Fruit fly (Drosophila melanogaster) whole organism, embryonic: ENCODE measurements around the gene nompC.

Source experiments
- Abd-B ChIP-seq: fragments of 200-800 bp; sonication (Bioruptor generic); optimal IDR thresholded peaks from 2 replicates; lab custom pipeline; 2018; ENCODE audit warnings: missing biosample characterization, mild to moderate bottlenecking, missing genetic modification characterization, moderate library complexity
- Antp ChIP-seq: fragments of 200-800 bp; sonication (Bioruptor generic); optimal IDR thresholded peaks from 3 replicates; lab custom pipeline; 2016; ENCODE audit warnings: missing biosample characterization, missing genetic modification characterization
- Atf3 ChIP-seq: fragments of 200-800 bp; sonication (Bioruptor generic); optimal IDR thresholded peaks from 3 replicates; lab custom pipeline; 2016; ENCODE audit warnings: missing biosample characterization, missing genetic modification characterization
- B-H1 ChIP-seq: fragments of 200-800 bp; sonication (Bioruptor generic); IDR thresholded peaks from 3 replicates; pipeline ENCODE4 v1.3.6; 2022; ENCODE audit warnings: missing biosample characterization, missing genetic modification characterization
- Bgb ChIP-seq: fragments of 200-800 bp; sonication (Bioruptor generic); IDR thresholded peaks from 2 replicates; pipeline ENCODE4 v1.3.6; 2022; ENCODE audit warnings: missing biosample characterization, missing genetic modification characterization; ENCODE audit not compliant: partially characterized antibody
- CG10274 ChIP-seq: fragments of 200-800 bp; sonication (Bioruptor generic); optimal IDR thresholded peaks from 3 replicates; lab custom pipeline; 2017; ENCODE audit warnings: missing biosample characterization, mild to moderate bottlenecking, missing genetic modification characterization
- CG11456 ChIP-seq: fragments of 200-800 bp; sonication (Bioruptor generic); IDR thresholded peaks from 3 replicates; pipeline ENCODE4 v1.3.6; 2022; ENCODE audit warnings: missing biosample characterization, missing genetic modification characterization
- CG12071 ChIP-seq: fragments of 200-800 bp; sonication (Bioruptor generic); optimal IDR thresholded peaks from 3 replicates; lab custom pipeline; 2018; ENCODE audit warnings: missing biosample characterization, mild to moderate bottlenecking, missing genetic modification characterization
- CG12942 ChIP-seq: fragments of 200-800 bp; sonication (Bioruptor generic); optimal IDR thresholded peaks from 3 replicates; lab custom pipeline; 2016; ENCODE audit warnings: missing biosample characterization, missing genetic modification characterization
- CG13123 ChIP-seq: fragments of 200-800 bp; sonication (Bioruptor generic); optimal IDR thresholded peaks from 2 replicates; lab custom pipeline; 2016; ENCODE audit warnings: missing biosample characterization, missing genetic modification characterization
- CG15073 ChIP-seq: fragments of 200-800 bp; sonication (Bioruptor generic); optimal IDR thresholded peaks from 2 replicates; lab custom pipeline; 2016; ENCODE audit warnings: missing biosample characterization, missing genetic modification characterization
- CG17829 ChIP-seq: fragments of 200-800 bp; optimal IDR thresholded peaks from 2 replicates; lab custom pipeline; 2019; ENCODE audit warnings: missing biosample characterization, mild to moderate bottlenecking, missing genetic modification characterization, moderate library complexity
- CG1832 ChIP-seq: fragments of 200-800 bp; sonication (Bioruptor generic); optimal IDR thresholded peaks from 2 replicates; lab custom pipeline; 2017; ENCODE audit warnings: missing biosample characterization, mild to moderate bottlenecking, missing genetic modification characterization, inconsistent platforms
- CG18619 ChIP-seq: fragments of 200-800 bp; sonication (Bioruptor generic); optimal IDR thresholded peaks from 3 replicates; lab custom pipeline; 2017; ENCODE audit warnings: missing biosample characterization, mild to moderate bottlenecking, missing genetic modification characterization
- CG32772 ChIP-seq: fragments of 200-800 bp; sonication (Bioruptor generic); IDR thresholded peaks from 2 replicates; pipeline ENCODE4 v1.3.6; 2022; ENCODE audit warnings: missing biosample characterization, missing genetic modification characterization
- CG3407 ChIP-seq: fragments of 200-800 bp; sonication (Bioruptor generic); optimal IDR thresholded peaks from 2 replicates; lab custom pipeline; 2018; ENCODE audit warnings: missing biosample characterization, mild to moderate bottlenecking, missing genetic modification characterization
- CG3726 ChIP-seq: fragments of 200-800 bp; sonication (Bioruptor generic); IDR thresholded peaks from 3 replicates; pipeline ENCODE4, ENCODE4 v1.3.6; 2022; ENCODE audit warnings: missing biosample characterization, missing genetic modification characterization
- CG4360 ChIP-seq: fragments of 200-800 bp; sonication (Bioruptor generic); IDR thresholded peaks from 2 replicates; pipeline ENCODE4 v1.3.6; 2022; ENCODE audit warnings: missing biosample characterization, missing genetic modification characterization
- CG43689 ChIP-seq: fragments of 200-800 bp; sonication (Bioruptor generic); IDR thresholded peaks from 2 replicates; pipeline ENCODE4 v1.3.6; 2022; ENCODE audit warnings: missing biosample characterization, missing genetic modification characterization
- CG4617 ChIP-seq: fragments of 200-800 bp; sonication (Bioruptor generic); optimal IDR thresholded peaks from 3 replicates; lab custom pipeline; 2016; ENCODE audit warnings: missing biosample characterization, missing genetic modification characterization, borderline replicate concordance
- CG4820 ChIP-seq: fragments of 200-800 bp; sonication (Bioruptor generic); optimal IDR thresholded peaks from 3 replicates; lab custom pipeline; 2016; ENCODE audit warnings: missing biosample characterization, missing genetic modification characterization
- CG9437 ChIP-seq: fragments of 200-800 bp; sonication (Bioruptor generic); optimal IDR thresholded peaks from 2 replicates; lab custom pipeline; 2018; ENCODE audit warnings: missing biosample characterization, mild to moderate bottlenecking, missing genetic modification characterization
- Dbx ChIP-seq: fragments of 200-800 bp; sonication (Bioruptor generic); IDR thresholded peaks from 3 replicates; pipeline ENCODE4 v1.3.6; 2022; ENCODE audit warnings: missing biosample characterization, missing genetic modification characterization
- Deaf1 ChIP-seq: fragments of 200-800 bp; optimal IDR thresholded peaks from 3 replicates; lab custom pipeline; 2019; ENCODE audit warnings: missing biosample characterization, mild to moderate bottlenecking, missing genetic modification characterization, moderate library complexity
- Hsf ChIP-seq: fragments of 200-800 bp; sonication (Bioruptor generic); optimal IDR thresholded peaks from 3 replicates; lab custom pipeline; 2016; ENCODE audit warnings: missing biosample characterization, missing genetic modification characterization
- Jarid2 ChIP-seq: fragments of 200-800 bp; sonication (Bioruptor generic); optimal IDR thresholded peaks from 3 replicates; lab custom pipeline; 2017; ENCODE audit warnings: mild to moderate bottlenecking, missing biosample characterization, missing genetic modification reagents, missing genetic modification characterization
- Lim3 ChIP-seq: fragments of 200-800 bp; sonication (Bioruptor generic); IDR thresholded peaks from 2 replicates; pipeline ENCODE4 v1.3.6; 2022; ENCODE audit warnings: missing biosample characterization, missing genetic modification characterization
- Myb ChIP-seq: fragments of 200-800 bp; sonication (Bioruptor generic); optimal IDR thresholded peaks from 2 replicates; lab custom pipeline; 2016; ENCODE audit warnings: missing biosample characterization, missing genetic modification characterization
- Pdp1 ChIP-seq, 2 experiments: fragments of 200-800 bp; sonication (Bioruptor generic); optimal IDR thresholded peaks; 3 replicates each; lab custom pipeline; 2016; ENCODE audit warnings: missing biosample characterization in 2 of 2, missing genetic modification characterization in 2 of 2, mild to moderate bottlenecking in 1 of 2, moderate library complexity in 1 of 2
- Rfx ChIP-seq: fragments of 200-800 bp; sonication (Bioruptor generic); IDR thresholded peaks from 2 replicates; pipeline ENCODE4 v1.3.6; 2022; ENCODE audit warnings: missing biosample characterization, missing genetic modification characterization
- Sin3A ChIP-seq: fragments of >200 bp; optimal IDR thresholded peaks from 2 replicates; lab custom pipeline; 2018
- Ssrp ChIP-seq: fragments of 200-800 bp; sonication (Bioruptor generic); optimal IDR thresholded peaks from 2 replicates; lab custom pipeline; 2018; ENCODE audit warnings: missing biosample characterization, mild to moderate bottlenecking, missing genetic modification characterization, moderate library complexity
- Taf1 ChIP-seq: fragments of 200-800 bp; sonication (Bioruptor generic); IDR thresholded peaks from 2 replicates; pipeline ENCODE4 v1.3.6; 2022; ENCODE audit warnings: missing biosample characterization, missing genetic modification characterization
- Trl ChIP-seq, 3 experiments: fragments of >200 bp in 2 of 3; fragments of 200-800 bp in 1 of 3; sonication (Bioruptor generic) in 1 of 3; optimal IDR thresholded peaks; 2 replicates in 1 of 3; 3 replicates in 2 of 3; lab custom pipeline; 2016 to 2017; ENCODE audit warnings: missing biosample characterization in 1 of 3, missing genetic modification characterization in 1 of 3
- ash1 ChIP-seq: fragments of 200-800 bp; sonication (Bioruptor generic); optimal IDR thresholded peaks from 2 replicates; lab custom pipeline; 2018; ENCODE audit warnings: missing biosample characterization, mild to moderate bottlenecking, missing genetic modification characterization
- bcd ChIP-seq: fragments of 200-800 bp; sonication (Bioruptor generic); optimal IDR thresholded peaks from 2 replicates; lab custom pipeline; 2017; ENCODE audit warnings: missing biosample characterization, mild to moderate bottlenecking, missing genetic modification characterization
- br ChIP-seq: fragments of >200 bp; optimal IDR thresholded peaks from 2 replicates; lab custom pipeline; 2017
- chn ChIP-seq: fragments of 200-800 bp; sonication (Bioruptor generic); optimal IDR thresholded peaks from 2 replicates; lab custom pipeline; 2016; ENCODE audit warnings: missing biosample characterization, missing genetic modification characterization
- crp ChIP-seq, 2 experiments: fragments of 200-800 bp; sonication (Bioruptor generic); optimal IDR thresholded peaks; 2 replicates in 1 of 2; 3 replicates in 1 of 2; lab custom pipeline; 2017; ENCODE audit warnings: missing biosample characterization in 2 of 2, missing genetic modification characterization in 2 of 2, mild to moderate bottlenecking in 1 of 2, moderate library complexity in 1 of 2
- dan ChIP-seq: fragments of 200-800 bp; sonication (Bioruptor generic); IDR thresholded peaks from 2 replicates; pipeline ENCODE4 v1.3.6; 2022; ENCODE audit warnings: missing biosample characterization, missing genetic modification characterization
- en ChIP-seq: fragments of 200-800 bp; sonication (Bioruptor generic); optimal IDR thresholded peaks from 2 replicates; lab custom pipeline; 2016; ENCODE audit warnings: missing biosample characterization, missing genetic modification characterization
- grau ChIP-seq: fragments of 200-800 bp; optimal IDR thresholded peaks from 3 replicates; lab custom pipeline; 2019; ENCODE audit warnings: missing biosample characterization, mild to moderate bottlenecking, missing genetic modification characterization, moderate library complexity
- hbn ChIP-seq: fragments of 200-800 bp; sonication (Bioruptor generic); IDR thresholded peaks from 2 replicates; pipeline ENCODE4 v1.3.6; 2022; ENCODE audit warnings: missing biosample characterization, missing genetic modification characterization; ENCODE audit not compliant: partially characterized antibody
- jigr1 ChIP-seq: fragments of 200-800 bp; sonication (Bioruptor generic); IDR thresholded peaks from 3 replicates; pipeline ENCODE4 v1.3.6; 2022; ENCODE audit warnings: missing biosample characterization, missing genetic modification characterization
- lilli ChIP-seq: fragments of 200-800 bp; sonication (Bioruptor generic); optimal IDR thresholded peaks from 3 replicates; lab custom pipeline; 2016; ENCODE audit warnings: missing biosample characterization, missing genetic modification characterization
- mam ChIP-seq: fragments of 200-800 bp; sonication (Bioruptor generic); optimal IDR thresholded peaks from 3 replicates; lab custom pipeline; 2016; ENCODE audit warnings: missing biosample characterization, missing genetic modification characterization
- p53 ChIP-seq: fragments of 200-800 bp; sonication (Bioruptor generic); optimal IDR thresholded peaks from 2 replicates; lab custom pipeline; 2016; ENCODE audit warnings: missing biosample characterization, missing genetic modification characterization
- sim ChIP-seq: fragments of 200-800 bp; sonication (Bioruptor generic); IDR thresholded peaks from 2 replicates; pipeline ENCODE4 v1.3.6; 2022; ENCODE audit warnings: missing biosample characterization, missing genetic modification characterization
- sima ChIP-seq: fragments of 200-800 bp; sonication (Bioruptor generic); optimal IDR thresholded peaks from 2 replicates; lab custom pipeline; 2016; ENCODE audit warnings: missing biosample characterization, missing genetic modification characterization
- ssp ChIP-seq: fragments of 200-800 bp; sonication (Bioruptor generic); IDR thresholded peaks from 2 replicates; pipeline ENCODE4 v1.3.6; 2022; ENCODE audit warnings: missing biosample characterization, missing genetic modification characterization
- tll ChIP-seq, 2 experiments: fragments of 200-800 bp in 1 of 2; fragments of >200 bp in 1 of 2; sonication (Bioruptor generic) in 1 of 2; optimal IDR thresholded peaks; 2 replicates each; lab custom pipeline; 2017 to 2019; ENCODE audit warnings: missing biosample characterization in 2 of 2, missing genetic modification characterization in 2 of 2, mild to moderate bottlenecking in 1 of 2, moderate library complexity in 1 of 2
- toy ChIP-seq: fragments of 200-800 bp; sonication (Bioruptor generic); IDR thresholded peaks from 2 replicates; pipeline ENCODE4 v1.3.6; 2022; ENCODE audit warnings: missing biosample characterization, missing genetic modification characterization
- unc-4 ChIP-seq: fragments of 200-800 bp; sonication (Bioruptor generic); IDR thresholded peaks from 2 replicates; pipeline ENCODE4 v1.3.6; 2022; ENCODE audit warnings: missing biosample characterization, missing genetic modification characterization; ENCODE audit not compliant: partially characterized antibody

nompC gene

dm6 chr2L:5393339-5393738 is 47.3 kb downstream of the nompC start (continued):
- no peak for TF ChIP-seq bcd (GFP tag; lab: Kevin White, UChicago)
- no peak for TF ChIP-seq lilli
- no peak for TF ChIP-seq CG11456
- no peak for TF ChIP-seq CG12071 (GFP tag; lab: Kevin White, UChicago)
- no peak for TF ChIP-seq Antp (GFP tag; lab: Kevin White, UChicago)
- TF ChIP-seq CG4360 (GFP tag; lab: Robert Waterston, UW): no peak
- no peak for TF ChIP-seq Deaf1 (tag; lab: Kevin White, UChicago)
- no peak for TF ChIP-seq unc-4
- TF ChIP-seq CG1832 (GFP tag; lab: Kevin White, UChicago): no peak
- TF ChIP-seq Abd-B (GFP tag; lab: Kevin White, UChicago): peak; percentile 38
- no peak for TF ChIP-seq p53
- TF ChIP-seq mam (GFP tag; lab: Kevin White, UChicago): no peak
- TF ChIP-seq Sin3A (lab: Kevin White, UChicago): no peak
- TF ChIP-seq CG10274 (GFP tag; lab: Kevin White, UChicago): no peak
- TF ChIP-seq CG32772 (GFP tag; lab: Robert Waterston, UW): no peak
- no peak for TF ChIP-seq tll (GFP tag; optimal IDR thresholded peaks at IDR 0.05; lab: Kevin White, UChicago)
- TF ChIP-seq CG9437: no peak
- TF ChIP-seq hbn (GFP tag; lab: Robert Waterston, UW): no peak
- TF ChIP-seq chn (GFP tag; lab: Kevin White, UChicago): no peak
- TF ChIP-seq CG43689 (GFP tag; lab: Robert Waterston, UW): no peak
- no peak for TF ChIP-seq CG3407
- TF ChIP-seq sim (GFP tag; lab: Robert Waterston, UW): 0 out of 2 replicates have a peak, but pooled peaks have one; percentile 15
- no peak for TF ChIP-seq crp (GFP tag; optimal IDR thresholded peaks at IDR 0.05; lab: Kevin White, UChicago)
- peak; percentile 8 for TF ChIP-seq Ssrp
- no peak for TF ChIP-seq ash1 (GFP tag; lab: Kevin White, UChicago)
- no peak for TF ChIP-seq CG18619 (GFP tag; lab: Kevin White, UChicago)
- no peak for TF ChIP-seq Pdp1 (GFP tag; optimal IDR thresholded peaks at IDR 0.05; lab: Kevin White, UChicago)
- no peak for TF ChIP-seq Rfx (GFP tag; lab: Robert Waterston, UW)
- no peak for TF ChIP-seq CG15073 (GFP tag; lab: Kevin White, UChicago)
- no peak for TF ChIP-seq Atf3 (GFP tag; lab: Kevin White, UChicago)
- TF ChIP-seq jigr1 (GFP tag; lab: Robert Waterston, UW): no peak
- no peak for TF ChIP-seq CG12942 (GFP tag; lab: Kevin White, UChicago)
- TF ChIP-seq Hsf (GFP tag; lab: Kevin White, UChicago): no peak
- TF ChIP-seq dan: no peak
- no peak for TF ChIP-seq CG13123 (GFP tag; lab: Kevin White, UChicago)
- no peak for TF ChIP-seq Taf1 (GFP tag; lab: Robert Waterston, UW)
- TF ChIP-seq B-H1 (GFP tag; lab: Robert Waterston, UW): no peak
- no peak for TF ChIP-seq sima (GFP tag; lab: Kevin White, UChicago)
- TF ChIP-seq CG17829 (tag; lab: Kevin White, UChicago): peak; percentile 29
- TF ChIP-seq br (lab: Kevin White, UChicago): no peak
- TF ChIP-seq Bgb: no peak
- no peak for TF ChIP-seq toy (GFP tag; lab: Robert Waterston, UW)
- TF ChIP-seq Dbx: no peak
- no peak for TF ChIP-seq Myb
- no peak for TF ChIP-seq CG3726
- TF ChIP-seq Jarid2: no peak
- TF ChIP-seq CG4820 (GFP tag; lab: Kevin White, UChicago): no peak
- TF ChIP-seq ssp (GFP tag; lab: Robert Waterston, UW): no peak
- no peak for TF ChIP-seq Trl (optimal IDR thresholded peaks at IDR 0.05; lab: Kevin White, UChicago)
- no peak for TF ChIP-seq Trl (GFP tag; optimal IDR thresholded peaks at IDR 0.05; lab: Kevin White, UChicago)
- TF ChIP-seq Lim3 (GFP tag; lab: Robert Waterston, UW): no peak
- no peak for TF ChIP-seq en
- no peak for TF ChIP-seq CG4617
- peak; percentile 30 for TF ChIP-seq grau (tag; lab: Kevin White, UChicago)
